Fruit fly (Drosophila melanogaster) whole organism, embryonic: ENCODE measurements around the gene CG14352.

ENCODE experiments used
- Adf1 ChIP-seq: fragments of 200-800 bp; sonication (Bioruptor generic); IDR thresholded peaks from 2 replicates; pipeline ENCODE4 v1.3.6; 2022; ENCODE audit warnings: missing biosample characterization, missing genetic modification characterization
- B-H2 ChIP-seq: fragments of 200-800 bp; sonication (Bioruptor generic); optimal IDR thresholded peaks from 2 replicates; lab custom pipeline; 2018; ENCODE audit warnings: missing biosample characterization, mild to moderate bottlenecking, missing genetic modification characterization
- Blimp-1 ChIP-seq: fragments of 200-800 bp; sonication (Bioruptor generic); optimal IDR thresholded peaks from 3 replicates; lab custom pipeline; 2018; ENCODE audit warnings: missing biosample characterization, missing genetic modification characterization, mild to moderate bottlenecking, moderate library complexity, missing genetic modification reagents
- BtbVII ChIP-seq: fragments of 200-800 bp; sonication (Bioruptor generic); optimal IDR thresholded peaks from 3 replicates; lab custom pipeline; 2017; ENCODE audit warnings: missing biosample characterization, mild to moderate bottlenecking, missing genetic modification characterization
- C15 ChIP-seq: fragments of 200-800 bp; sonication (Bioruptor generic); IDR thresholded peaks from 3 replicates; pipeline ENCODE4 v1.3.6; 2022; ENCODE audit warnings: missing biosample characterization, missing genetic modification characterization
- CG10147 ChIP-seq: fragments of 200-800 bp; sonication (Bioruptor generic); optimal IDR thresholded peaks from 2 replicates; lab custom pipeline; 2019; ENCODE audit warnings: missing biosample characterization, mild to moderate bottlenecking, missing genetic modification characterization, moderate library complexity
- CG10979 ChIP-seq: fragments of 200-800 bp; sonication (Bioruptor generic); optimal IDR thresholded peaks from 2 replicates; lab custom pipeline; 2018; ENCODE audit warnings: missing biosample characterization, mild to moderate bottlenecking, missing genetic modification characterization, moderate library complexity
- CG11247 ChIP-seq: fragments of 200-800 bp; sonication (Bioruptor generic); IDR thresholded peaks from 2 replicates; pipeline ENCODE4 v1.3.6; 2022; ENCODE audit warnings: missing biosample characterization, missing genetic modification characterization
- CG12659 ChIP-seq: fragments of 200-800 bp; sonication (Bioruptor generic); optimal IDR thresholded peaks from 3 replicates; lab custom pipeline; 2017; ENCODE audit warnings: mild to moderate bottlenecking, missing biosample characterization, missing genetic modification reagents, missing genetic modification characterization
- CG14014 ChIP-seq: fragments of 200-800 bp; sonication (Bioruptor generic); IDR thresholded peaks from 2 replicates; pipeline ENCODE4 v1.3.6; 2022; ENCODE audit warnings: missing biosample characterization, missing genetic modification characterization
- CG14860 ChIP-seq: fragments of 200-800 bp; sonication (Bioruptor generic); IDR thresholded peaks from 3 replicates; pipeline ENCODE4 v1.3.6; 2022; ENCODE audit warnings: missing biosample characterization, missing genetic modification characterization; ENCODE audit not compliant: partially characterized antibody
- CG15479 ChIP-seq: fragments of 200-800 bp; sonication (Bioruptor generic); optimal IDR thresholded peaks from 3 replicates; lab custom pipeline; 2019; ENCODE audit warnings: missing biosample characterization, mild to moderate bottlenecking, missing genetic modification characterization, moderate library complexity
- CG1603 ChIP-seq: fragments of 200-800 bp; sonication (Bioruptor generic); optimal IDR thresholded peaks from 2 replicates; lab custom pipeline; 2019; ENCODE audit warnings: missing biosample characterization, mild to moderate bottlenecking, missing genetic modification characterization, moderate library complexity
- CG16863 ChIP-seq: fragments of 200-800 bp; sonication (Bioruptor generic); optimal IDR thresholded peaks from 3 replicates; lab custom pipeline; 2016; ENCODE audit warnings: missing biosample characterization, missing genetic modification characterization
- CG17186 ChIP-seq: fragments of 200-800 bp; sonication (Bioruptor generic); optimal IDR thresholded peaks from 3 replicates; lab custom pipeline; 2017; ENCODE audit warnings: missing biosample characterization, missing genetic modification reagents, missing genetic modification characterization
- CG2875 ChIP-seq: fragments of 200-800 bp; sonication (Bioruptor generic); optimal IDR thresholded peaks from 2 replicates; lab custom pipeline; 2017; ENCODE audit warnings: missing biosample characterization, mild to moderate bottlenecking, missing genetic modification characterization, missing genetic modification reagents
- CG31365 ChIP-seq: fragments of 200-800 bp; sonication (Bioruptor generic); optimal IDR thresholded peaks from 2 replicates; lab custom pipeline; 2018; ENCODE audit warnings: missing biosample characterization, mild to moderate bottlenecking, missing genetic modification characterization
- CG4707 ChIP-seq: fragments of 200-800 bp; sonication (Bioruptor generic); optimal IDR thresholded peaks from 2 replicates; lab custom pipeline; 2018; ENCODE audit warnings: missing biosample characterization, mild to moderate bottlenecking, missing genetic modification characterization, moderate library complexity
- CG6272 ChIP-seq: fragments of 200-800 bp; sonication (Bioruptor generic); IDR thresholded peaks from 2 replicates; pipeline ENCODE4 v1.3.6; 2022; ENCODE audit warnings: missing biosample characterization, missing genetic modification characterization
- CG8089 ChIP-seq: fragments of 200-800 bp; sonication (Bioruptor generic); optimal IDR thresholded peaks from 3 replicates; lab custom pipeline; 2016; ENCODE audit warnings: missing biosample characterization, missing genetic modification characterization
- CG8281 ChIP-seq: fragments of 200-800 bp; sonication (Bioruptor generic); optimal IDR thresholded peaks from 2 replicates; lab custom pipeline; 2018; ENCODE audit warnings: missing biosample characterization, mild to moderate bottlenecking, missing genetic modification characterization, moderate library complexity
- CG8765 ChIP-seq: fragments of 200-800 bp; sonication (Bioruptor generic); IDR thresholded peaks from 2 replicates; pipeline ENCODE4 v1.3.6; 2022; ENCODE audit warnings: missing biosample characterization, missing genetic modification characterization
- CG8944 ChIP-seq: fragments of 200-800 bp; sonication (Bioruptor generic); optimal IDR thresholded peaks from 3 replicates; lab custom pipeline; 2016; ENCODE audit warnings: missing biosample characterization, missing genetic modification characterization
- D ChIP-seq, 2 experiments: fragments of 200-800 bp in 1 of 2; fragments of >200 bp in 1 of 2; sonication (Bioruptor generic) in 1 of 2; optimal IDR thresholded peaks; 2 replicates in 1 of 2; 3 replicates in 1 of 2; lab custom pipeline; 2017; ENCODE audit warnings: mild to moderate bottlenecking in 1 of 2, missing biosample characterization in 1 of 2, missing genetic modification characterization in 1 of 2, missing genetic modification reagents in 1 of 2
- E2f1 ChIP-seq: fragments of 200-800 bp; sonication (Bioruptor generic); IDR thresholded peaks from 2 replicates; pipeline ENCODE4 v1.3.6; 2022; ENCODE audit warnings: missing biosample characterization, missing genetic modification characterization
- ERR ChIP-seq: fragments of 200-800 bp; sonication (Bioruptor generic); optimal IDR thresholded peaks from 2 replicates; lab custom pipeline; 2016; ENCODE audit warnings: missing biosample characterization, missing genetic modification characterization
- Elba2 ChIP-seq: fragments of 200-800 bp; sonication (Bioruptor generic); optimal IDR thresholded peaks from 3 replicates; lab custom pipeline; 2016; ENCODE audit warnings: missing biosample characterization, missing genetic modification characterization
- Ets65A ChIP-seq: fragments of 200-800 bp; sonication (Bioruptor generic); peaks from one replicate; lab custom pipeline; 2016; ENCODE audit warnings: missing biosample characterization, missing genetic modification characterization
- Gug ChIP-seq: fragments of 200-800 bp; sonication (Bioruptor generic); IDR thresholded peaks from 4 replicates; pipeline ENCODE4 v1.3.6; 2022; ENCODE audit warnings: missing biosample characterization, missing genetic modification characterization
- H2.0 ChIP-seq: fragments of 200-800 bp; sonication (Bioruptor generic); IDR thresholded peaks from 2 replicates; pipeline ENCODE4 v1.3.6; 2022; ENCODE audit warnings: missing biosample characterization, missing genetic modification characterization
- Hr39 ChIP-seq: fragments of >200 bp; optimal IDR thresholded peaks from 2 replicates; lab custom pipeline; 2017
- Hr78 ChIP-seq, 2 experiments: fragments of 200-800 bp in 1 of 2; fragments of >200 bp in 1 of 2; sonication (Bioruptor generic) in 1 of 2; optimal IDR thresholded peaks; 2 replicates each; lab custom pipeline; 2017 to 2019; ENCODE audit warnings: missing biosample characterization in 2 of 2, missing genetic modification characterization in 2 of 2, mild to moderate bottlenecking in 1 of 2, moderate library complexity in 1 of 2
- Lhr ChIP-seq: fragments of 200-800 bp; sonication (Bioruptor generic); optimal IDR thresholded peaks from 3 replicates; lab custom pipeline; 2017; ENCODE audit warnings: mild to moderate bottlenecking, missing biosample characterization, missing genetic modification reagents, missing genetic modification characterization
- MTF-1 ChIP-seq: fragments of 200-800 bp; sonication (Bioruptor generic); optimal IDR thresholded peaks from 2 replicates; lab custom pipeline; 2018; ENCODE audit warnings: missing biosample characterization, mild to moderate bottlenecking, missing genetic modification characterization, borderline replicate concordance
- Ptx1 ChIP-seq: fragments of 200-800 bp; sonication (Bioruptor generic); IDR thresholded peaks from 2 replicates; pipeline ENCODE4 v1.3.6; 2022; ENCODE audit warnings: missing biosample characterization, missing genetic modification characterization
- cas ChIP-seq: fragments of 200-800 bp; sonication (Bioruptor generic); IDR thresholded peaks from 2 replicates; pipeline ENCODE4 v1.3.6; 2022; ENCODE audit warnings: missing biosample characterization, missing genetic modification characterization
- ci ChIP-seq: fragments of 200-800 bp; sonication (Bioruptor generic); IDR thresholded peaks from 3 replicates; pipeline ENCODE4 v1.3.6; 2022; ENCODE audit warnings: missing biosample characterization, missing genetic modification characterization
- dysf ChIP-seq: fragments of 200-800 bp; sonication (Bioruptor generic); IDR thresholded peaks from 3 replicates; pipeline ENCODE4 v1.3.6; 2022; ENCODE audit warnings: missing biosample characterization, missing genetic modification characterization
- esg ChIP-seq: fragments of 200-800 bp; sonication (Bioruptor generic); conservative IDR thresholded peaks from 2 replicates; pipeline ENCODE4 v1.3.6; 2022; ENCODE audit warnings: missing biosample characterization, missing genetic modification characterization
- fd3F ChIP-seq: fragments of 200-800 bp; sonication (Bioruptor generic); optimal IDR thresholded peaks from 2 replicates; lab custom pipeline; 2018; ENCODE audit warnings: missing biosample characterization, mild to moderate bottlenecking, missing genetic modification characterization, moderate library complexity
- ham ChIP-seq: fragments of 200-800 bp; sonication (Bioruptor generic); IDR thresholded peaks from 2 replicates; pipeline ENCODE4 v1.3.6; 2022; ENCODE audit warnings: missing biosample characterization, missing genetic modification characterization
- hkb ChIP-seq, 2 experiments: fragments of 200-800 bp in 1 of 2; fragments of >200 bp in 1 of 2; sonication (Bioruptor generic) in 1 of 2; IDR thresholded peaks in 1 of 2; optimal IDR thresholded peaks in 1 of 2; 2 replicates each; pipeline versions ENCODE4 v1.3.6 to Lab custom; 2017 to 2022; ENCODE audit warnings: missing biosample characterization in 1 of 2, missing genetic modification characterization in 1 of 2
- ken ChIP-seq: fragments of 200-800 bp; sonication (Bioruptor generic); IDR thresholded peaks from 3 replicates; pipeline ENCODE4 v1.3.6; 2022; ENCODE audit warnings: missing biosample characterization, missing genetic modification characterization
- luna ChIP-seq: fragments of 200-800 bp; sonication (Bioruptor generic); optimal IDR thresholded peaks from 2 replicates; lab custom pipeline; 2016; ENCODE audit warnings: missing biosample characterization, missing genetic modification characterization
- pb ChIP-seq: fragments of 200-800 bp; sonication (Bioruptor generic); optimal IDR thresholded peaks from 3 replicates; lab custom pipeline; 2016; ENCODE audit warnings: missing biosample characterization, missing genetic modification characterization
- pum ChIP-seq: fragments of 200-800 bp; sonication (Bioruptor generic); optimal IDR thresholded peaks from 2 replicates; lab custom pipeline; 2016; ENCODE audit warnings: missing biosample characterization, missing genetic modification characterization
- sd ChIP-seq: fragments of 200-800 bp; sonication (Bioruptor generic); optimal IDR thresholded peaks from 3 replicates; lab custom pipeline; 2018; ENCODE audit warnings: missing biosample characterization, mild to moderate bottlenecking, missing genetic modification characterization, moderate library complexity
- ssp ChIP-seq: fragments of 200-800 bp; sonication (Bioruptor generic); IDR thresholded peaks from 2 replicates; pipeline ENCODE4 v1.3.6; 2022; ENCODE audit warnings: missing biosample characterization, missing genetic modification characterization
- z ChIP-seq: fragments of 200-800 bp; sonication (Bioruptor generic); IDR thresholded peaks from 3 replicates; pipeline ENCODE4 v1.3.6; 2022; ENCODE audit warnings: missing biosample characterization, missing genetic modification characterization

Gene CG14352

dm6 chr2L:1627824-1628501 is 16.8 kb downstream of the CG14352 start (continued):
- TF ChIP-seq CG31365 (tag; lab: Kevin White, UChicago) = no peak
- no peak for TF ChIP-seq Hr39 (lab: Kevin White, UChicago)
- 0 out of 4 replicates have a peak, but pooled peaks have one; percentile 8 for TF ChIP-seq Gug (GFP tag; lab: Robert Waterston, UW)
- TF ChIP-seq CG8281 = no peak
- TF ChIP-seq CG6272 (GFP tag; lab: Robert Waterston, UW) = no peak
- TF ChIP-seq B-H2 = peak; percentile 23
- TF ChIP-seq ssp (GFP tag; lab: Robert Waterston, UW) = no peak
- 0 out of 3 replicates have a peak, but pooled peaks have one; percentile 4 for TF ChIP-seq C15
- no peak for TF ChIP-seq CG10979 (tag; lab: Kevin White, UChicago)
- TF ChIP-seq CG8765 (GFP tag; lab: Robert Waterston, UW) = no peak
- TF ChIP-seq esg (GFP tag; lab: Robert Waterston, UW) = no peak
- peak; percentile 62; the same call in 1 of the 2 replicates for TF ChIP-seq Ptx1 (GFP tag; lab: Robert Waterston, UW)
- no peak for TF ChIP-seq CG8944 (GFP tag; lab: Kevin White, UChicago)
- no peak for TF ChIP-seq CG17186 (GFP tag; lab: Kevin White, UChicago)
- peak; percentile 55 for TF ChIP-seq CG12659 (GFP tag; lab: Kevin White, UChicago)
- peak; percentile 70 for TF ChIP-seq dysf (GFP tag; lab: Robert Waterston, UW)
- TF ChIP-seq pb (GFP tag; lab: Kevin White, UChicago) = no peak
- no peak for TF ChIP-seq D (optimal IDR thresholded peaks at IDR 0.05; lab: Kevin White, UChicago)
- TF ChIP-seq D (GFP tag; optimal IDR thresholded peaks at IDR 0.05; lab: Kevin White, UChicago) = no peak
- TF ChIP-seq CG11247 (GFP tag; lab: Robert Waterston, UW) = 0 out of 2 replicates have a peak, but pooled peaks have one; percentile 43
- TF ChIP-seq fd3F (GFP tag; lab: Kevin White, UChicago) = peak; percentile 50
- TF ChIP-seq cas (GFP tag; lab: Robert Waterston, UW) = peak; percentile 59; the same call in 1 of the 2 replicates
- no peak for TF ChIP-seq z (GFP tag; lab: Robert Waterston, UW)
- no peak for TF ChIP-seq Ets65A (GFP tag; lab: Kevin White, UChicago)
- TF ChIP-seq Elba2 (GFP tag; lab: Kevin White, UChicago) = no peak
- no peak for TF ChIP-seq CG2875 (GFP tag; lab: Kevin White, UChicago)
- peak; percentile 32 for TF ChIP-seq E2f1 (GFP tag; lab: Robert Waterston, UW)
- TF ChIP-seq CG10147 = peak; percentile 53
- no peak for TF ChIP-seq ci
- no peak for TF ChIP-seq CG14860 (GFP tag; lab: Robert Waterston, UW)
- peak; percentile 48 for TF ChIP-seq Adf1 (GFP tag; lab: Robert Waterston, UW)
- no peak for TF ChIP-seq pum (GFP tag; lab: Kevin White, UChicago)
- TF ChIP-seq ERR (GFP tag; lab: Kevin White, UChicago) = peak; percentile 51
- peak; percentile 92 for TF ChIP-seq sd
- TF ChIP-seq CG15479 (GFP tag; lab: Kevin White, UChicago) = no peak
- peak; percentile 32 for TF ChIP-seq CG1603 (tag; lab: Kevin White, UChicago)
- TF ChIP-seq CG4707 = no peak
- TF ChIP-seq CG16863 (GFP tag; lab: Kevin White, UChicago) = peak; percentile 36
- TF ChIP-seq MTF-1 = no peak
- no peak for TF ChIP-seq ham
- no peak for TF ChIP-seq Hr78 (GFP tag; optimal IDR thresholded peaks at IDR 0.05; lab: Kevin White, UChicago)
- TF ChIP-seq BtbVII = peak; percentile 57
- no peak for TF ChIP-seq Blimp-1 (GFP tag; lab: Kevin White, UChicago)
- TF ChIP-seq luna (GFP tag; lab: Kevin White, UChicago) = no peak
- TF ChIP-seq Lhr (GFP tag; lab: Kevin White, UChicago) = no peak
- TF ChIP-seq CG14014 (GFP tag; lab: Robert Waterston, UW) = peak; percentile 50
- peak; percentile 37; the same call in 1 of the 3 replicates for TF ChIP-seq ken (GFP tag; lab: Robert Waterston, UW)
- TF ChIP-seq hkb (optimal IDR thresholded peaks at IDR 0.05; lab: Kevin White, UChicago) = no peak
- 0 out of 2 replicates have a peak, but pooled peaks have one; percentile 6 for TF ChIP-seq hkb (GFP tag; IDR thresholded peaks at IDR 0.05; lab: Robert Waterston, UW)
- peak; percentile 10 for TF ChIP-seq CG8089 (GFP tag; lab: Kevin White, UChicago)
- peak; percentile 30; the same call in 1 of the 2 replicates for TF ChIP-seq H2.0 (GFP tag; lab: Robert Waterston, UW)
